Fruit fly (Drosophila melanogaster) whole organism: Measurements from ENCODE around the gene CG8051.

Experiments
- CG8478 ChIP-seq: fragments of >200 bp; optimal IDR thresholded peaks from 2 replicates; lab custom pipeline; 2018; ENCODE audit warnings: inconsistent platforms
- Dll ChIP-seq: fragments of >200 bp; optimal IDR thresholded peaks from 2 replicates; lab custom pipeline; 2017
- EcR ChIP-seq, 2 experiments: fragments of >200 bp; optimal IDR thresholded peaks; 2 replicates each; lab custom pipeline; 2017; ENCODE audit warnings: missing biosample characterization in 2 of 2, missing genetic modification characterization in 2 of 2, missing genetic modification reagents in 2 of 2
- pan ChIP-seq: fragments of >200 bp; optimal IDR thresholded peaks from 2 replicates; lab custom pipeline; 2017
- psq ChIP-seq: fragments of >200 bp; optimal IDR thresholded peaks from 2 replicates; lab custom pipeline; 2017
- usp ChIP-seq: fragments of >200 bp; optimal IDR thresholded peaks from 2 replicates; lab custom pipeline; 2017; ENCODE audit warnings: missing biosample characterization, missing genetic modification characterization, mixed read lengths

CG8051 gene

dm6 chrX:19262553-19262952 lies 45.2 kb downstream of the CG8051 start:
- TF ChIP-seq CG8478 (lab: Kevin White, UChicago) (no peak), psq (lab: Kevin White, UChicago) (no peak), Dll (lab: Kevin White, UChicago) (no peak), usp (GFP tag; lab: Kevin White, UChicago) (no peak), EcR (GFP tag; optimal IDR thresholded peaks at IDR 0.05; lab: Kevin White, UChicago) (no peak), pan (lab: Kevin White, UChicago) (no peak)

DNA sequence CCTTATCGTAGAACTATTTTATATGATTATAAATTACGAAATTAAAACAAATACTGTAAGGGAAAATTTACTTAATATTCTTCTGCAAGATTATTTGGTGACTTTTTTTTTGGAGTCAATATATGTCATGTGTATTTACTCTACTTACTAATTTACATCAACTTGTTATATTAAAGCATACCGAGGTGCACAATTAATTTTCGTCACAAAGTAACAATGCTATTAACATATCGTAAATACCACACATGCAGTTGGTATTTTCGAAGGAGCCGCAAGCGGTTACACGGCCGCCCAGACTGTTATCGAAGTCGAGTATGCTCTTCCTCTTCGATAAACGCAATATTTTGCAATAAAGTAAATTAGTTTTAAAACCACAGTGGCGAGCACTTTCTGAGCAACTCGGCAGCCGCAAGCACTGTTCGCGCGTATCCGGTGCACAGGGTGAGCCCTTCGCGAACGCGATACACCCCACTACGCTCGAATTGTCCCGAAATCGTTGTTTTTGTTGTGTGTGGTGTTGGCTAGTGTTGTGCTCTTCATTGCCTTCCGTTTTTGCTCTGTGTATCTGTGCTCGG lies 46.1 kb downstream of the CG8051 start, which contains the start of gene Vav:
Gene Vav, plus strand, starts transcription at position 293 of the 575 bp plus-strand sequence.
- TF ChIP-seq CG8478 (lab: Kevin White, UChicago): no peak
- no peak for TF ChIP-seq usp (GFP tag; lab: Kevin White, UChicago)
- no peak for TF ChIP-seq EcR (GFP tag; optimal IDR thresholded peaks at IDR 0.05; lab: Kevin White, UChicago)
- no peak for TF ChIP-seq Dll (lab: Kevin White, UChicago)
- no peak for TF ChIP-seq pan (lab: Kevin White, UChicago)
- TF ChIP-seq psq (lab: Kevin White, UChicago): no peak

- no peak for TF ChIP-seq usp (GFP tag; lab: Kevin White, UChicago)
- TF ChIP-seq CG8478 (lab: Kevin White, UChicago): no peak
- TF ChIP-seq EcR (GFP tag; optimal IDR thresholded peaks at IDR 0.05; lab: Kevin White, UChicago): no peak
- TF ChIP-seq pan (lab: Kevin White, UChicago): no peak
- TF ChIP-seq Dll (lab: Kevin White, UChicago): no peak
- TF ChIP-seq psq (lab: Kevin White, UChicago): no peak
Measured at dm6 chrX:19261071-19261470, 46.7 kb downstream of the CG8051 start, which contains the start of gene rictor. Gene rictor (minus strand): TSS chrX:19261240.

DNA sequence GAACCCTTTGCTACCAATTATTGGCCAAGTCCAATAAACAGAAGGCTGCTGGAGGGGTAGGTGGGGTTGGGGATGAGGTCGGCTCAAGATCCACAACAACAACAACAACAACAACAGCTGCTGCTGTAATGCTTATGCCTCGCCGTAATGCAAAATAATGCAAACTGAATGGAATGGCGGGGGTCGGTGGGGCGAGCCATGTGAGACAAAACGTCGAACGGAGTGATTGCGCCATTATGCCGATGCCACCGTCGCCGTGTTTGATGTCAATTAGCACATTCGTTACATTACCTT lies 47.1 kb downstream of the CG8051 start:
- no peak for TF ChIP-seq usp (GFP tag; lab: Kevin White, UChicago)
- no peak for TF ChIP-seq psq (lab: Kevin White, UChicago)
- TF ChIP-seq EcR (GFP tag; optimal IDR thresholded peaks at IDR 0.05; lab: Kevin White, UChicago): no peak
- TF ChIP-seq Dll (lab: Kevin White, UChicago): peak; percentile 4
- TF ChIP-seq pan (lab: Kevin White, UChicago): no peak
- TF ChIP-seq CG8478 (lab: Kevin White, UChicago): no peak

DNA sequence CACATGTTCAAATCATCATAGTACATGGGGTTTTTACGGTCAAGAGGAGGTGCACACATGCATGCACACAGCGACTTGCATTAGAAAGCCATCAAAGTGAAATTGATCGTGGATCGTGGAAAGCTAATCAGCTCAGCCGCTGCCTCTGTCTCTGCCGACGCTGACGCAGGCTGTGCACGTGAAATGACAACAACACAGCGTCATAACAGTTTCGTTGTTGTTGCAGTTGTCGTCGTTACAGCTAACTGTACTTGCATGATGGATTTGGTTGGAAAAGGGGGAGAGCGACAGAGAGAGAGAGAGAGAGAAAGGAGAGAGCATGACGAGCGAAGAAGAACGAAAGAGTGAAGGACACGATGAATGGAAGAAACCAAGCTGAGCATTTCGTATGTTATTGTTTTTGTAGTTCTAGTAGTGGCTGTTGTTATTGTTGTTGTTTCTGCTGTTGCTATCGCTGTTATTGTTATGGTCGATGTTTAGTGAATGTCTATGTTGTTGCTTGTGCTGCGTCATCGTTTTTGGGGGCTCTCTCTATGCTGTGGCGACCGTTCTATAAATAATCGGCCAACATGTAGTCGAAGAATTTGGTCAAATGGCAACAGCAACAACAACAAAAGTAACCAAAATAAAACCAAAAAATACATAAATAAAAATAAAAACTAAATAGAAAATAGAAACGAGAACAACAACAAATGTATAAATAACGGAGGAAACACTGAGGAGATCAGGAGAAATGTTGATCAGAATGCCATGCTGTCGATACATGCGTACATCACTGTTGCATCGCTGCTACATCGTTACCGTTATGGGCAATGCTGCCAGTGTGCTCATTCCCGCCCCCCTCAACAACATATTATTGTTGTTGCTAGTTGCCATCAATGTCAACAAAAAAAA lies 47.7 kb downstream of the CG8051 start:
- TF ChIP-seq usp (GFP tag; lab: Kevin White, UChicago) (no peak), CG8478 (lab: Kevin White, UChicago) (no peak), psq (lab: Kevin White, UChicago) (no peak), Dll (lab: Kevin White, UChicago) (no peak), pan (lab: Kevin White, UChicago) (no peak), EcR (GFP tag; optimal IDR thresholded peaks at IDR 0.05; lab: Kevin White, UChicago) (no peak)
